Fruit fly (Drosophila melanogaster) whole organism, embryonic: ENCODE measurements around the gene st.
A peak's percentile ranks its signal among the peaks of the same experiment; 100 is the strongest.

Experiments used
- Asciz ChIP-seq: fragments of 200-800 bp; sonication (Bioruptor generic); optimal IDR thresholded peaks from 2 replicates; lab custom pipeline; 2017; ENCODE audit warnings: missing biosample characterization, mild to moderate bottlenecking, missing genetic modification characterization, missing genetic modification reagents
- Atf6 ChIP-seq: fragments of 200-800 bp; sonication (Bioruptor generic); IDR thresholded peaks from 2 replicates; pipeline ENCODE4 v1.3.6; 2022; ENCODE audit warnings: missing biosample characterization, missing genetic modification characterization
- B-H1 ChIP-seq: fragments of 200-800 bp; sonication (Bioruptor generic); IDR thresholded peaks from 3 replicates; pipeline ENCODE4 v1.3.6; 2022; ENCODE audit warnings: missing biosample characterization, missing genetic modification characterization
- CG11504 ChIP-seq: fragments of 200-800 bp; sonication (Bioruptor generic); optimal IDR thresholded peaks from 3 replicates; lab custom pipeline; 2019; ENCODE audit warnings: missing biosample characterization, mild to moderate bottlenecking, missing genetic modification characterization, moderate library complexity
- CG12155 ChIP-seq: fragments of 200-800 bp; sonication (Bioruptor generic); optimal IDR thresholded peaks from 3 replicates; lab custom pipeline; 2016; ENCODE audit warnings: missing biosample characterization, missing genetic modification characterization
- CG12219 ChIP-seq: fragments of 200-800 bp; sonication (Bioruptor generic); optimal IDR thresholded peaks from 3 replicates; lab custom pipeline; 2018; ENCODE audit warnings: missing biosample characterization, mild to moderate bottlenecking, missing genetic modification characterization
- CG1233 ChIP-seq: fragments of 200-800 bp; sonication (Bioruptor generic); optimal IDR thresholded peaks from 4 replicates; lab custom pipeline; 2018; ENCODE audit warnings: missing biosample characterization, mild to moderate bottlenecking, missing genetic modification characterization
- CG12942 ChIP-seq: fragments of 200-800 bp; sonication (Bioruptor generic); optimal IDR thresholded peaks from 3 replicates; lab custom pipeline; 2016; ENCODE audit warnings: missing biosample characterization, missing genetic modification characterization
- CG13123 ChIP-seq: fragments of 200-800 bp; sonication (Bioruptor generic); optimal IDR thresholded peaks from 2 replicates; lab custom pipeline; 2016; ENCODE audit warnings: missing biosample characterization, missing genetic modification characterization
- CG13287 ChIP-seq: fragments of 200-800 bp; sonication (Bioruptor generic); IDR thresholded peaks from 2 replicates; pipeline ENCODE4 v1.3.6; 2022; ENCODE audit warnings: missing biosample characterization, missing genetic modification characterization; ENCODE audit not compliant: partially characterized antibody
- CG13894 ChIP-seq: fragments of 200-800 bp; sonication (Bioruptor generic); optimal IDR thresholded peaks from 3 replicates; lab custom pipeline; 2018; ENCODE audit warnings: missing biosample characterization, mild to moderate bottlenecking, missing genetic modification characterization, moderate library complexity
- CG1529 ChIP-seq: fragments of 200-800 bp; sonication (Bioruptor generic); optimal IDR thresholded peaks from 3 replicates; lab custom pipeline; 2018; ENCODE audit warnings: missing biosample characterization, missing genetic modification characterization
- CG1602 ChIP-seq: fragments of 200-800 bp; sonication (Bioruptor generic); optimal IDR thresholded peaks from 3 replicates; lab custom pipeline; 2016; ENCODE audit warnings: missing biosample characterization, missing genetic modification characterization
- CG1647 ChIP-seq: fragments of 200-800 bp; sonication (Bioruptor generic); optimal IDR thresholded peaks from 3 replicates; lab custom pipeline; 2016; ENCODE audit warnings: missing biosample characterization, missing genetic modification characterization
- CG34376 ChIP-seq: fragments of 200-800 bp; sonication (Bioruptor generic); optimal IDR thresholded peaks from 2 replicates; lab custom pipeline; 2018; ENCODE audit warnings: missing biosample characterization, mild to moderate bottlenecking, missing genetic modification characterization
- CG43689 ChIP-seq: fragments of 200-800 bp; sonication (Bioruptor generic); IDR thresholded peaks from 2 replicates; pipeline ENCODE4 v1.3.6; 2022; ENCODE audit warnings: missing biosample characterization, missing genetic modification characterization
- CG6689 ChIP-seq: fragments of 200-800 bp; sonication (Bioruptor generic); IDR thresholded peaks from 2 replicates; pipeline ENCODE4 v1.3.6; 2022; ENCODE audit warnings: missing biosample characterization, missing genetic modification characterization
- CG8388 ChIP-seq: fragments of 200-800 bp; sonication (Bioruptor generic); optimal IDR thresholded peaks from 2 replicates; lab custom pipeline; 2019; ENCODE audit warnings: missing biosample characterization, mild to moderate bottlenecking, missing genetic modification characterization, moderate library complexity
- CG9727 ChIP-seq: fragments of 200-800 bp; sonication (Bioruptor generic); optimal IDR thresholded peaks from 3 replicates; lab custom pipeline; 2017; ENCODE audit warnings: missing biosample characterization, mild to moderate bottlenecking, missing genetic modification characterization
- CG9817 ChIP-seq: fragments of 200-800 bp; sonication (Bioruptor generic); optimal IDR thresholded peaks from 2 replicates; lab custom pipeline; 2018; ENCODE audit warnings: missing biosample characterization, mild to moderate bottlenecking, missing genetic modification characterization, moderate library complexity
- CoRest ChIP-seq: fragments of 200-800 bp; sonication (Bioruptor generic); optimal IDR thresholded peaks from 3 replicates; lab custom pipeline; 2018; ENCODE audit warnings: missing biosample characterization, mild to moderate bottlenecking, missing genetic modification characterization, moderate library complexity
- E2f2 ChIP-seq: fragments of 200-800 bp; sonication (Bioruptor generic); IDR thresholded peaks from 2 replicates; pipeline ENCODE4 v1.3.6; 2022; ENCODE audit warnings: missing biosample characterization, missing genetic modification characterization
- Fer2 ChIP-seq: fragments of 200-800 bp; sonication (Bioruptor generic); optimal IDR thresholded peaks from 2 replicates; lab custom pipeline; 2018; ENCODE audit warnings: missing biosample characterization, mild to moderate bottlenecking, missing genetic modification characterization, moderate library complexity
- Gsc ChIP-seq: fragments of 200-800 bp; sonication (Bioruptor generic); IDR thresholded peaks from 2 replicates; pipeline ENCODE4 v1.3.6; 2022; ENCODE audit warnings: missing biosample characterization, missing genetic modification characterization
- HmgZ ChIP-seq: fragments of 200-800 bp; sonication (Bioruptor generic); optimal IDR thresholded peaks from 2 replicates; lab custom pipeline; 2018; ENCODE audit warnings: missing biosample characterization, mild to moderate bottlenecking, missing genetic modification characterization
- MBD-R2 ChIP-seq: fragments of 200-800 bp; sonication (Bioruptor generic); IDR thresholded peaks from 2 replicates; pipeline ENCODE4 v1.3.6; 2022; ENCODE audit warnings: missing biosample characterization, missing genetic modification characterization
- MTF-1 ChIP-seq: fragments of 200-800 bp; sonication (Bioruptor generic); optimal IDR thresholded peaks from 2 replicates; lab custom pipeline; 2018; ENCODE audit warnings: missing biosample characterization, mild to moderate bottlenecking, missing genetic modification characterization, borderline replicate concordance
- NK7.1 ChIP-seq: fragments of 200-800 bp; sonication (Bioruptor generic); optimal IDR thresholded peaks from 3 replicates; lab custom pipeline; 2016; ENCODE audit warnings: missing biosample characterization, missing genetic modification characterization
- Sry-β ChIP-seq: fragments of 200-800 bp; sonication (Bioruptor generic); optimal IDR thresholded peaks from 2 replicates; lab custom pipeline; 2018; ENCODE audit warnings: missing biosample characterization, mild to moderate bottlenecking, missing genetic modification characterization, moderate library complexity
- amos ChIP-seq: fragments of 200-800 bp; sonication (Bioruptor generic); IDR thresholded peaks from 2 replicates; pipeline ENCODE4 v1.3.6; 2022; ENCODE audit warnings: missing biosample characterization, missing genetic modification characterization; ENCODE audit not compliant: partially characterized antibody
- caup ChIP-seq: fragments of 200-800 bp; sonication (Bioruptor generic); optimal IDR thresholded peaks from 3 replicates; lab custom pipeline; 2017; ENCODE audit warnings: missing biosample characterization, mild to moderate bottlenecking, missing genetic modification characterization, moderate library complexity; ENCODE audit not compliant: severe bottlenecking
- chinmo ChIP-seq: fragments of 200-800 bp; sonication (Bioruptor generic); IDR thresholded peaks from 4 replicates; pipeline ENCODE4 v1.3.6; 2022; ENCODE audit warnings: missing biosample characterization, missing genetic modification characterization; ENCODE audit not compliant: partially characterized antibody
- dmrt11E ChIP-seq: fragments of 200-800 bp; sonication (Bioruptor generic); optimal IDR thresholded peaks from 3 replicates; lab custom pipeline; 2018; ENCODE audit warnings: missing biosample characterization, mild to moderate bottlenecking, missing genetic modification characterization, moderate library complexity
- eyg ChIP-seq: fragments of 200-800 bp; sonication (Bioruptor generic); optimal IDR thresholded peaks from 3 replicates; lab custom pipeline; 2016; ENCODE audit warnings: missing biosample characterization, missing genetic modification characterization
- fd3F ChIP-seq: fragments of 200-800 bp; sonication (Bioruptor generic); optimal IDR thresholded peaks from 2 replicates; lab custom pipeline; 2018; ENCODE audit warnings: missing biosample characterization, mild to moderate bottlenecking, missing genetic modification characterization, moderate library complexity
- hb ChIP-seq: fragments of 200-800 bp; sonication (Bioruptor generic); IDR thresholded peaks from 3 replicates; pipeline ENCODE4 v1.3.6; 2022; ENCODE audit warnings: missing biosample characterization, missing genetic modification characterization; ENCODE audit not compliant: partially characterized antibody
- hkb ChIP-seq, 2 experiments: fragments of 200-800 bp in 1 of 2; fragments of >200 bp in 1 of 2; sonication (Bioruptor generic) in 1 of 2; IDR thresholded peaks in 1 of 2; optimal IDR thresholded peaks in 1 of 2; 2 replicates each; pipeline versions ENCODE4 v1.3.6 to Lab custom; 2017 to 2022; ENCODE audit warnings: missing biosample characterization in 1 of 2, missing genetic modification characterization in 1 of 2
- mam ChIP-seq: fragments of 200-800 bp; sonication (Bioruptor generic); optimal IDR thresholded peaks from 3 replicates; lab custom pipeline; 2016; ENCODE audit warnings: missing biosample characterization, missing genetic modification characterization
- nmo ChIP-seq: fragments of 200-800 bp; sonication (Bioruptor generic); optimal IDR thresholded peaks from 2 replicates; lab custom pipeline; 2018; ENCODE audit warnings: missing biosample characterization, mild to moderate bottlenecking, missing genetic modification characterization, moderate library complexity
- onecut ChIP-seq: fragments of 200-800 bp; sonication (Bioruptor generic); IDR thresholded peaks from 2 replicates; pipeline ENCODE4 v1.3.6; 2022; ENCODE audit warnings: missing biosample characterization, missing genetic modification characterization
- peb ChIP-seq: fragments of 200-800 bp; sonication (Bioruptor generic); IDR thresholded peaks from 2 replicates; pipeline ENCODE4 v1.3.6; 2022; ENCODE audit warnings: missing biosample characterization, missing genetic modification characterization
- prd ChIP-seq, 3 experiments: fragments of >200 bp in 2 of 3; fragments of 200-800 bp in 1 of 3; sonication (Bioruptor generic) in 1 of 3; optimal IDR thresholded peaks in 2 of 3; IDR thresholded peaks in 1 of 3; 2 replicates in 2 of 3; 3 replicates in 1 of 3; pipeline versions ENCODE4 v1.3.6 to Lab custom; 2017 to 2022; ENCODE audit warnings: missing biosample characterization in 1 of 3, missing genetic modification characterization in 1 of 3
- sens ChIP-seq: fragments of 200-800 bp; sonication (Bioruptor generic); peaks from one replicate; lab custom pipeline; 2016; ENCODE audit warnings: missing biosample characterization, missing genetic modification characterization
- ssp ChIP-seq: fragments of 200-800 bp; sonication (Bioruptor generic); IDR thresholded peaks from 2 replicates; pipeline ENCODE4 v1.3.6; 2022; ENCODE audit warnings: missing biosample characterization, missing genetic modification characterization
- tgo ChIP-seq: fragments of 200-800 bp; sonication (Bioruptor generic); IDR thresholded peaks from 3 replicates; pipeline ENCODE4 v1.3.6; 2022; ENCODE audit warnings: missing biosample characterization, missing genetic modification characterization
- twi ChIP-seq: fragments of 200-800 bp; optimal IDR thresholded peaks from 2 replicates; lab custom pipeline; 2019; ENCODE audit warnings: missing biosample characterization, mild to moderate bottlenecking, missing genetic modification characterization, moderate library complexity
- unpg ChIP-seq: fragments of 200-800 bp; sonication (Bioruptor generic); optimal IDR thresholded peaks from 3 replicates; lab custom pipeline; 2018; ENCODE audit warnings: missing biosample characterization, mild to moderate bottlenecking, missing genetic modification characterization, moderate library complexity
- yki ChIP-seq: fragments of >200 bp; optimal IDR thresholded peaks from 3 replicates; lab custom pipeline; 2018
- zen ChIP-seq: fragments of 200-800 bp; sonication (Bioruptor generic); optimal IDR thresholded peaks from 3 replicates; lab custom pipeline; 2018; ENCODE audit warnings: missing biosample characterization, mild to moderate bottlenecking, missing genetic modification characterization, moderate library complexity

The st gene

DNA sequence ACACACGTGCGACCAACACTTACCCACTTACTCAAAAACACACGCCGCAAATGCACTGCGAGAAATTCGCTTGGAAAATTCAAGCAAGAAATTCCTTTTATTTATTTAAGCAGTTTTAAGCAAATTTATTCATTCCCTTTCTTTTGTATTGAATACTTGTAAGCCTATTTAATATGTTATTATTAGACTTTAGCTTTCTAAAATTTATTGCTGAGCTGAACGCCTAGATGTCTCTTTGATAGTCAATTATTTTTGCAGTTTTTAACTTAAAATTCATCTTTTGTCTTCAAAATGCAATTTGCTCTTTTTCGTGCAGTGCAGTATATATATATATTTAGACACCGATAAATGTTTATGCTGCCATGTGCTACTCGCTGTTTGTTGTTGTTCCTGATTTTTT is 36.5 kb downstream of the st start (continued):
- TF ChIP-seq chinmo (GFP tag; lab: Robert Waterston, UW) (no peak), CG43689 (GFP tag; lab: Robert Waterston, UW) (no peak), CG34376 (GFP tag; lab: Kevin White, UChicago) (peak; percentile 26), Asciz (GFP tag; lab: Kevin White, UChicago) (peak; percentile 78), hb (GFP tag; lab: Robert Waterston, UW) (no peak), fd3F (GFP tag; lab: Kevin White, UChicago) (peak; percentile 79), Atf6 (GFP tag; lab: Robert Waterston, UW) (peak; percentile 83), MTF-1 (peak; percentile 42), HmgZ (tag; lab: Kevin White, UChicago) (peak; percentile 57), CG11504 (tag; lab: Kevin White, UChicago) (peak; percentile 90), B-H1 (GFP tag; lab: Robert Waterston, UW) (peak; percentile 51; the same call in 2 of the 3 replicates), Sry-β (GFP tag; lab: Kevin White, UChicago) (no peak), MBD-R2 (GFP tag; lab: Robert Waterston, UW) (no peak; the same call in 1 of the 2 replicates), CG9727 (GFP tag; lab: Kevin White, UChicago) (peak; percentile 84), sens (GFP tag; lab: Kevin White, UChicago) (peak; percentile 95), nmo (peak; percentile 91), CG8388 (GFP tag; lab: Kevin White, UChicago) (peak; percentile 80), caup (peak; percentile 71), CG12219 (GFP tag; lab: Kevin White, UChicago) (peak; percentile 66), eyg (GFP tag; lab: Kevin White, UChicago) (peak; percentile 33), unpg (GFP tag; lab: Kevin White, UChicago) (peak; percentile 86), CG13287 (GFP tag; lab: Robert Waterston, UW) (no peak), twi (tag; lab: Kevin White, UChicago) (peak; percentile 81), CG1647 (peak; percentile 57), hkb (optimal IDR thresholded peaks at IDR 0.05; lab: Kevin White, UChicago) (no peak), hkb (GFP tag; IDR thresholded peaks at IDR 0.05; lab: Robert Waterston, UW) (peak; percentile 78), CG12942 (GFP tag; lab: Kevin White, UChicago) (peak; percentile 49), CG1233 (GFP tag; lab: Kevin White, UChicago) (peak; percentile 79), Fer2 (tag; lab: Kevin White, UChicago) (peak; percentile 49), ssp (GFP tag; lab: Robert Waterston, UW) (peak; percentile 50), onecut (GFP tag; lab: Robert Waterston, UW) (peak; percentile 53), CG1529 (GFP tag; lab: Kevin White, UChicago) (peak; percentile 78), NK7.1 (peak; percentile 48), tgo (peak; percentile 67; the same call in 2 of the 3 replicates), CG9817 (tag; lab: Kevin White, UChicago) (peak; percentile 86), peb (GFP tag; lab: Robert Waterston, UW) (peak; percentile 44; the same call in 1 of the 2 replicates), CG6689 (GFP tag; lab: Robert Waterston, UW) (peak; percentile 77), yki (lab: Kevin White, UChicago) (no peak), CG1602 (GFP tag; lab: Kevin White, UChicago) (peak; percentile 71), CG13894 (peak; percentile 51), E2f2 (GFP tag; lab: Robert Waterston, UW) (peak; percentile 47; the same call in 1 of the 2 replicates), prd (optimal IDR thresholded peaks at IDR 0.05; lab: Kevin White, UChicago) (no peak), prd (GFP tag; IDR thresholded peaks at IDR 0.05; lab: Robert Waterston, UW) (peak; percentile 65), CG13123 (GFP tag; lab: Kevin White, UChicago) (peak; percentile 37), CG12155 (GFP tag; lab: Kevin White, UChicago) (peak; percentile 65), amos (GFP tag; lab: Robert Waterston, UW) (no peak), zen (tag; lab: Kevin White, UChicago) (peak; percentile 76), CoRest (tag; lab: Kevin White, UChicago) (peak; percentile 92), mam (GFP tag; lab: Kevin White, UChicago) (peak; percentile 56), dmrt11E (tag; lab: Kevin White, UChicago) (peak; percentile 70), Gsc (GFP tag; lab: Robert Waterston, UW) (peak; percentile 54; the same call in 1 of the 2 replicates)
